Fruit fly (Drosophila melanogaster): ENCODE measurements around the gene TTLL1B.

DNA sequence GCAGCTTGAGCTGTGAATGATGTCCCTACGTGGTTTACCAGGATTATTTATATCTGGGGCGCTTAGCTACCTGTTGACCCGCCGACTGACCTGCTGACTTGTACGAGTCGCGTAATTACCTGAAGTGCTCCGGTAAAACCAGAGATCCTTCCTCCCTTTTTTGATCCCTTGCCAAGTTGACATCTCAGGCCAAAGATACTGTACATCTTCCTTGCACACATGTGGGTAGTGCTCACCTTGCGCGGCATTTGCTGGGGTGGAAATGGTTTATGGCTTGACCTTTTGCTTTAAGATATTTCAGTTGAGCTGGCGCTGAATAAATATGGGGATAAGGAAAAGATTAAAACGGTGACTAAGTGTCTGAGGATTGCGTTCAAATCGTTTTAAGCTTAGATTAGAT is 46.7 kb downstream of the TTLL1B start, which contains the start of gene CG15876:
- TF ChIP-seq CTCF (optimal IDR thresholded peaks at IDR 0.05) (no peak), CG8478 (optimal IDR thresholded peaks at IDR 0.05) (no peak)
